Worm (Caenorhabditis elegans) whole organism, L3 larva: ENCODE results near the gene T07A5.7.

Source experiments
- daf-12 ChIP-seq: fragments of 150-350 bp; optimal IDR thresholded peaks from 2 replicates; lab custom pipeline; 2014; ENCODE audit warnings: missing biosample characterization, missing genetic modification reagents, missing genetic modification characterization
- nhr-25 ChIP-seq: sonication (generic microtip); optimal IDR thresholded peaks from 2 replicates; lab custom pipeline; 2017; ENCODE audit warnings: missing biosample characterization, missing genetic modification characterization
- unc-39 ChIP-seq: sonication (generic microtip); optimal IDR thresholded peaks from 4 replicates; lab custom pipeline; 2017; ENCODE audit warnings: missing biosample characterization, missing genetic modification characterization

ce11 chrIII:10347049-10347448, 36.1 kb upstream of the T07A5.7 start, which contains the start of gene tbx-8:
- TF ChIP-seq unc-39, result no peak
- TF ChIP-seq nhr-25 (tag; lab: Kevin White, UChicago), result no peak
- no peak for TF ChIP-seq daf-12 (tag; lab: Kevin White, UChicago)
